Worm (Caenorhabditis elegans) whole organism, L2 larva: ENCODE measurements around the gene clec-180.

Experiments
- R02D3.7 ChIP-seq: fragments of 150-350 bp; optimal IDR thresholded peaks from 2 replicates; lab custom pipeline; 2014; ENCODE audit warnings: missing biosample characterization, missing genetic modification characterization
- ama-1 ChIP-seq: fragments of 150-350 bp; optimal IDR thresholded peaks from 2 replicates; lab custom pipeline; 2018; ENCODE audit warnings: inconsistent platforms
- nhr-12 ChIP-seq: fragments of 150-350 bp; optimal IDR thresholded peaks from 2 replicates; lab custom pipeline; 2014; ENCODE audit warnings: missing biosample characterization, missing genetic modification characterization
- nhr-23 ChIP-seq: fragments of 150-350 bp; optimal IDR thresholded peaks from 2 replicates; lab custom pipeline; 2014; ENCODE audit warnings: missing biosample characterization, missing genetic modification reagents, missing genetic modification characterization
- nhr-237 ChIP-seq: fragments of 150-350 bp; optimal IDR thresholded peaks from 2 replicates; lab custom pipeline; 2014; ENCODE audit warnings: missing biosample characterization, missing genetic modification characterization
- peb-1 ChIP-seq: fragments of 150-350 bp; optimal IDR thresholded peaks from 2 replicates; lab custom pipeline; 2014; ENCODE audit warnings: missing biosample characterization, missing genetic modification characterization
- ztf-1 ChIP-seq: fragments of 200-800 bp; sonication (Bioruptor generic); conservative IDR thresholded peaks from 2 replicates; pipeline ENCODE4 v1.3.6; 2022; ENCODE audit warnings: missing genetic modification characterization, missing compliant biosample characterization

DNA sequence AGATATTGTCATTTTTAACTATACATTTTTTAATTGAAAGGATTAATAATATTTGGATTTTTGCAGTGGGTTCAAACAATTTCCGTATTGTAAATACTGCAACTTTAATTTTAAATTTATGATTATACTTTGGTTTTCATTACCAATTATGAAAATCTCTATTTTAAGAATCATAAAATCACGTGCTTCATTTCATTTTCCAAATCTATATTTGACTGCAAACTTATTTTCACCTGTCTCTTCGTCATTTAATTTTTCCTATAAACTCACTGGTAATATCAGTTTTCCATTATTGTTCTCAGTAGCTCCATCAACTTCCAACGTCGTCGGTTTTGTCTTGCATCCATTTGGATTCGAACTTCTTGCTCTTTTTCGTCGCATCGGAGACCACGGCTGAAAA lies 36.3 kb upstream of the clec-180 start, which contains the start of gene R05G6.1:
- TF ChIP-seq peb-1 (tag; lab: Kevin White, UChicago) (no peak), nhr-12 (tag; lab: Kevin White, UChicago) (no peak), ztf-1 (GFP tag; lab: Robert Waterston, UW) (no peak), R02D3.7 (tag; lab: Kevin White, UChicago) (no peak), nhr-23 (tag; lab: Kevin White, UChicago) (no peak), nhr-237 (tag; lab: Kevin White, UChicago) (no peak), ama-1 (lab: Kevin White, UChicago) (no peak)
